Worm (Caenorhabditis elegans): ENCODE data around the gene aipl-1.

Gene aipl-1

ce11 chrV:15090457-15090856 is 46.1 kb downstream of the aipl-1 start, which contains the start of gene C01G10.17:
Gene C01G10.17, plus strand, starts transcription at chrV:15090757.
- TF ChIP-seq nhr-25 (tag; optimal IDR thresholded peaks at IDR 0.05): no peak

ce11 chrV:15089438-15089837 is 47.2 kb downstream of the aipl-1 start, which contains the start of the genes C01G10.5 and C01G10.4:
Gene C01G10.5, minus strand, starts transcription at chrV:15089538.
Gene C01G10.4, plus strand, starts transcription at chrV:15089740.
- TF ChIP-seq egl-27 (tag; optimal IDR thresholded peaks at IDR 0.05): no peak
- TF ChIP-seq skn-1 (tag; optimal IDR thresholded peaks at IDR 0.05): no peak
- TF ChIP-seq nhr-76 (tag; optimal IDR thresholded peaks at IDR 0.05): no peak
- TF ChIP-seq unc-62 (GFP tag; optimal IDR thresholded peaks at IDR 0.05): no peak
- TF ChIP-seq ceh-9 (tag; optimal IDR thresholded peaks at IDR 0.05): no peak
- no peak for TF ChIP-seq zag-1 (tag; optimal IDR thresholded peaks at IDR 0.05)
- TF ChIP-seq ztf-4 (tag; optimal IDR thresholded peaks at IDR 0.05): no peak
- no peak for TF ChIP-seq hmg-11 (tag; optimal IDR thresholded peaks at IDR 0.05)
- no peak for TF ChIP-seq fos-1 (tag; optimal IDR thresholded peaks at IDR 0.05)
- no peak for TF ChIP-seq daf-12 (tag; optimal IDR thresholded peaks at IDR 0.05)
- TF ChIP-seq mdl-1 (tag; optimal IDR thresholded peaks at IDR 0.05): no peak
- TF ChIP-seq fkh-2 (tag; optimal IDR thresholded peaks at IDR 0.05): no peak
- no peak for TF ChIP-seq mml-1 (tag; optimal IDR thresholded peaks at IDR 0.05)
- no peak for TF ChIP-seq elt-1 (tag; optimal IDR thresholded peaks at IDR 0.05)
- no peak for TF ChIP-seq ceh-82 (tag; optimal IDR thresholded peaks at IDR 0.05)
- TF ChIP-seq aly-2 (tag; optimal IDR thresholded peaks at IDR 0.05): no peak

- TF ChIP-seq snpc-4 (tag; optimal IDR thresholded peaks at IDR 0.05) (no peak), ceh-9 (tag; optimal IDR thresholded peaks at IDR 0.05) (no peak)
Measured at ce11 chrV:15088613-15089012, 48.0 kb downstream of the aipl-1 start, which contains the start of gene C01G10.18. Gene C01G10.18, minus strand, starts transcription at chrV:15088713.

ce11 chrV:15087207-15087706 is 49.3 kb downstream of the aipl-1 start, which contains the start of the genes C01G10.15 and C01G10.6:
Gene C01G10.15, minus strand, starts transcription at chrV:15087307.
Gene C01G10.6, plus strand, starts transcription at chrV:15087656.
- TF ChIP-seq pha-4 (tag; optimal IDR thresholded peaks at IDR 0.05) (peak; percentile 27), R02D3.7 (tag; optimal IDR thresholded peaks at IDR 0.05) (no peak)

ce11 chrV:15085335-15085800 is 51.2 kb downstream of the aipl-1 start, which contains the start of the genes ahsa-1 and C01G10.7:
Gene ahsa-1, minus strand, starts transcription at chrV:15085385.
Gene C01G10.7, plus strand, starts transcription at chrV:15085747.
- TF ChIP-seq pqm-1 (tag; optimal IDR thresholded peaks at IDR 0.05): peak; percentile 82
- TF ChIP-seq nhr-11 (tag; optimal IDR thresholded peaks at IDR 0.05): peak; percentile 11
- peak; percentile 37 for TF ChIP-seq tbx-2 (tag; optimal IDR thresholded peaks at IDR 0.05)
- peak; percentile 98 for TF ChIP-seq R02D3.7 (tag; optimal IDR thresholded peaks at IDR 0.05)
- TF ChIP-seq nhr-28 (tag; optimal IDR thresholded peaks at IDR 0.05): no peak
- peak; percentile 61 for TF ChIP-seq elt-2 (tag; optimal IDR thresholded peaks at IDR 0.05)
- peak in 1 of 2 experiments; percentile 45 for TF ChIP-seq eor-1 (tag; optimal IDR thresholded peaks at IDR 0.05)
- peak; percentile 89 for TF ChIP-seq nfya-1 (tag; optimal IDR thresholded peaks at IDR 0.05; ENCODE audit: insufficient read depth)
- peak; percentile 95 for TF ChIP-seq nhr-43 (tag; optimal IDR thresholded peaks at IDR 0.05; ENCODE audit: poor library complexity, severe bottlenecking)
- TF ChIP-seq ztf-4 (tag; optimal IDR thresholded peaks at IDR 0.05): no peak
- TF ChIP-seq jun-1 (tag; optimal IDR thresholded peaks at IDR 0.05): peak; percentile 58
- peak; percentile 95 for TF ChIP-seq pha-4 (tag; optimal IDR thresholded peaks at IDR 0.05)
- peak; percentile 87 for TF ChIP-seq egl-5 (tag; optimal IDR thresholded peaks at IDR 0.05)
- no peak for TF ChIP-seq aly-2 (tag; optimal IDR thresholded peaks at IDR 0.05)
- TF ChIP-seq sea-2 (GFP tag; optimal IDR thresholded peaks at IDR 0.05): no peak
- TF ChIP-seq ceh-28 (tag; optimal IDR thresholded peaks at IDR 0.05): peak; percentile 77
- TF ChIP-seq ceh-16 (tag; optimal IDR thresholded peaks at IDR 0.05): no peak
- no peak for TF ChIP-seq ztf-11 (tag; optimal IDR thresholded peaks at IDR 0.05)
- peak; percentile 68 for TF ChIP-seq ceh-82 (tag; optimal IDR thresholded peaks at IDR 0.05)
- no peak for TF ChIP-seq elt-1 (tag; optimal IDR thresholded peaks at IDR 0.05)
- peak; percentile 86 for TF ChIP-seq nhr-25 (tag; optimal IDR thresholded peaks at IDR 0.05)
- TF ChIP-seq fkh-2 (tag; optimal IDR thresholded peaks at IDR 0.05): no peak
- peak; percentile 13 for TF ChIP-seq egl-27 (tag; optimal IDR thresholded peaks at IDR 0.05)
- peak; percentile 0 for TF ChIP-seq nhr-76 (tag; optimal IDR thresholded peaks at IDR 0.05)
- TF ChIP-seq zag-1 (tag; optimal IDR thresholded peaks at IDR 0.05): no peak
- TF ChIP-seq daf-12 (tag; optimal IDR thresholded peaks at IDR 0.05): no peak
- TF ChIP-seq skn-1 (tag; optimal IDR thresholded peaks at IDR 0.05): peak; percentile 15
- TF ChIP-seq lsy-12 (tag; optimal IDR thresholded peaks at IDR 0.05): peak; percentile 85
- TF ChIP-seq fkh-10 (GFP tag; optimal IDR thresholded peaks at IDR 0.05): peak; percentile 92
- TF ChIP-seq nhr-77 (tag; optimal IDR thresholded peaks at IDR 0.05): peak; percentile 37
- no peak for TF ChIP-seq mdl-1 (tag; optimal IDR thresholded peaks at IDR 0.05)
- peak; percentile 99 for TF ChIP-seq lin-15B (tag; optimal IDR thresholded peaks at IDR 0.05)
- peak; percentile 75 for TF ChIP-seq lin-39 (tag; optimal IDR thresholded peaks at IDR 0.05)
- TF ChIP-seq snpc-4 (tag; optimal IDR thresholded peaks at IDR 0.05): peak; percentile 87
- peak; percentile 83 for TF ChIP-seq hmg-11 (tag; optimal IDR thresholded peaks at IDR 0.05)
